Fruit fly (Drosophila melanogaster) whole organism: ENCODE measurements around the gene Pax.

Source experiments
- CG8478 ChIP-seq: fragments of >200 bp; optimal IDR thresholded peaks from 2 replicates; lab custom pipeline; 2018; ENCODE audit warnings: inconsistent platforms
- Dll ChIP-seq: fragments of >200 bp; optimal IDR thresholded peaks from 2 replicates; lab custom pipeline; 2017
- EcR ChIP-seq, 2 experiments: fragments of >200 bp; optimal IDR thresholded peaks; 2 replicates each; lab custom pipeline; 2017; ENCODE audit warnings: missing biosample characterization in 2 of 2, missing genetic modification characterization in 2 of 2, missing genetic modification reagents in 2 of 2
- usp ChIP-seq: fragments of >200 bp; optimal IDR thresholded peaks from 2 replicates; lab custom pipeline; 2017; ENCODE audit warnings: missing biosample characterization, missing genetic modification characterization, mixed read lengths

- no peak for TF ChIP-seq EcR (GFP tag; optimal IDR thresholded peaks at IDR 0.05; lab: Kevin White, UChicago)
- TF ChIP-seq Dll, result no peak
- no peak for TF ChIP-seq CG8478 (lab: Kevin White, UChicago)
- no peak for TF ChIP-seq usp (GFP tag; lab: Kevin White, UChicago)
Observed at dm6 chr2L:19405685-19406357, 20.6 kb downstream of the Pax start.
